Worm (Caenorhabditis elegans) whole organism, young adult: ENCODE measurements around the gene C04A2.15.

Source experiments
- ama-1 ChIP-seq, 3 experiments: fragments of 150-350 bp in 1 of 3; sonication (generic microtip) in 2 of 3; optimal IDR thresholded peaks; 2 replicates each; lab custom pipeline; 2014 to 2018; ENCODE audit warnings: missing biosample characterization in 2 of 3, missing genetic modification characterization in 2 of 3, missing genetic modification reagents in 2 of 3
- ets-4 ChIP-seq: fragments of 200-800 bp; sonication (Bioruptor generic); optimal IDR thresholded peaks from 2 replicates; lab custom pipeline; 2018; ENCODE audit warnings: mild to moderate bottlenecking, missing genetic modification characterization, missing compliant biosample characterization
- nfya-1 ChIP-seq: sonication (generic microtip); optimal IDR thresholded peaks from 2 replicates; lab custom pipeline; 2017; ENCODE audit warnings: antibody characterized with exemption, missing compliant biosample characterization, missing genetic modification characterization, borderline replicate concordance; ENCODE audit not compliant: insufficient read depth

DNA sequence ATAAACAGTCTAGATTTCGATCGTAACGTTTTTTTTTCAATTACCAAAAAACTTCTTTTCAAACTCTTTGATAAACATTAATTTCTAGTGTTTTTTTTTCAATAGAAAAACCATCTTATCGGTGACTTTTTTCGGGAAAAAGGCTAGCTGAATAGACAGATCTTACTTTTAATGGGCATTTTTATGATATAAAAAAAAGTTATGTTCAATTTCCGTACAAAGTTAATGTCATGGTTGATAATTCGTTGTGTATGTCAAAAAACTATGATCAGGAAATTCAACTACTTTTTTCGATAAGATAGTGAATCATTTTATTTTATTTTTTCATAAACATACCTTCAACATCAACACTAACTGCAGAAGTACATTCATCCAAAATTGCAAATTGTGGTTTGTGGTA lies 32.5 kb downstream of the C04A2.15 start:
- TF ChIP-seq nfya-1 = no peak
- TF ChIP-seq ets-4 = no peak
- no peak for TF ChIP-seq ama-1 (optimal IDR thresholded peaks at IDR 0.05; lab: Kevin White, UChicago)
- TF ChIP-seq ama-1 (GFP tag; optimal IDR thresholded peaks at IDR 0.05; lab: Kevin White, UChicago) = no peak
